Fruit fly (Drosophila melanogaster) whole organism, pupa: ENCODE results near the gene Rbp6.

ENCODE experiments used
- CG10348 ChIP-seq: fragments of 200-800 bp; sonication (Bioruptor generic); IDR thresholded peaks from 2 replicates; pipeline ENCODE4 v1.3.6; 2022; ENCODE audit warnings: missing biosample characterization, missing genetic modification characterization
- CG12605 ChIP-seq: fragments of 200-800 bp; sonication (Bioruptor generic); IDR thresholded peaks from 2 replicates; pipeline ENCODE4 v1.3.6; 2022; ENCODE audit warnings: missing biosample characterization, missing genetic modification characterization
- CG13204 ChIP-seq: fragments of 200-800 bp; sonication (Bioruptor generic); optimal IDR thresholded peaks from 2 replicates; lab custom pipeline; 2018; ENCODE audit warnings: missing biosample characterization, mild to moderate bottlenecking, missing genetic modification characterization, moderate library complexity
- CG14655 ChIP-seq: fragments of 200-800 bp; sonication (Bioruptor generic); optimal IDR thresholded peaks from 3 replicates; lab custom pipeline; 2017; ENCODE audit warnings: mild to moderate bottlenecking, missing biosample characterization, missing genetic modification reagents, missing genetic modification characterization
- CG15710 ChIP-seq: fragments of 200-800 bp; sonication (Bioruptor generic); optimal IDR thresholded peaks from 2 replicates; lab custom pipeline; 2018; ENCODE audit warnings: missing biosample characterization, mild to moderate bottlenecking, missing genetic modification characterization, moderate library complexity
- CG17806 ChIP-seq: fragments of 200-800 bp; sonication (Bioruptor generic); optimal IDR thresholded peaks from 2 replicates; lab custom pipeline; 2018; ENCODE audit warnings: missing biosample characterization, mild to moderate bottlenecking, missing genetic modification characterization, moderate library complexity
- CG32121 ChIP-seq: fragments of 200-800 bp; sonication (Bioruptor generic); IDR thresholded peaks from 2 replicates; pipeline ENCODE4 v1.3.6; 2022; ENCODE audit warnings: missing biosample characterization, missing genetic modification characterization
- CG34367 ChIP-seq: fragments of 200-800 bp; sonication (Bioruptor generic); optimal IDR thresholded peaks from 2 replicates; lab custom pipeline; 2018; ENCODE audit warnings: missing biosample characterization, mild to moderate bottlenecking, missing genetic modification characterization
- CG4496 ChIP-seq: fragments of 200-800 bp; sonication (Bioruptor generic); IDR thresholded peaks from 3 replicates; pipeline ENCODE4 v1.3.6; 2022; ENCODE audit warnings: missing biosample characterization, missing genetic modification characterization
- CG8159 ChIP-seq: fragments of 200-800 bp; sonication (Bioruptor generic); optimal IDR thresholded peaks from 3 replicates; lab custom pipeline; 2018; ENCODE audit warnings: missing biosample characterization, mild to moderate bottlenecking, missing genetic modification characterization, moderate library complexity
- CG8301 ChIP-seq: fragments of 200-800 bp; sonication (Bioruptor generic); optimal IDR thresholded peaks from 2 replicates; lab custom pipeline; 2018; ENCODE audit warnings: missing biosample characterization, mild to moderate bottlenecking, missing genetic modification characterization
- CG9948 ChIP-seq: fragments of 200-800 bp; sonication (Bioruptor generic); optimal IDR thresholded peaks from 2 replicates; lab custom pipeline; 2018; ENCODE audit warnings: missing biosample characterization, mild to moderate bottlenecking, missing genetic modification characterization, moderate library complexity
- D1 ChIP-seq: fragments of 200-800 bp; sonication (Bioruptor generic); optimal IDR thresholded peaks from 2 replicates; lab custom pipeline; 2018; ENCODE audit warnings: missing biosample characterization, mild to moderate bottlenecking, missing genetic modification characterization, moderate library complexity
- EcR ChIP-seq: fragments of 200-800 bp; sonication (Bioruptor generic); optimal IDR thresholded peaks from 3 replicates; lab custom pipeline; 2019; ENCODE audit warnings: missing biosample characterization, missing genetic modification characterization, mild to moderate bottlenecking, moderate library complexity, missing genetic modification reagents
- Ets98B ChIP-seq: fragments of 200-800 bp; sonication (Bioruptor generic); IDR thresholded peaks from 2 replicates; pipeline ENCODE4 v1.3.6; 2022; ENCODE audit warnings: missing biosample characterization, missing genetic modification characterization
- Pif1A ChIP-seq: fragments of 200-800 bp; sonication (Bioruptor generic); optimal IDR thresholded peaks from 3 replicates; lab custom pipeline; 2016; ENCODE audit warnings: missing biosample characterization, missing genetic modification characterization
- Pif1B ChIP-seq: fragments of 200-800 bp; sonication (Bioruptor generic); optimal IDR thresholded peaks from 3 replicates; lab custom pipeline; 2016; ENCODE audit warnings: missing biosample characterization, missing genetic modification characterization
- Snoo ChIP-seq: fragments of 200-800 bp; sonication (Bioruptor generic); optimal IDR thresholded peaks from 3 replicates; lab custom pipeline; 2017; ENCODE audit warnings: missing biosample characterization, mild to moderate bottlenecking, missing genetic modification characterization, inconsistent platforms
- fd96Ca ChIP-seq: fragments of 200-800 bp; sonication (Bioruptor generic); IDR thresholded peaks from 3 replicates; pipeline ENCODE4 v1.3.6; 2022; ENCODE audit warnings: missing biosample characterization, missing genetic modification characterization
- gl ChIP-seq: fragments of 200-800 bp; sonication (Bioruptor generic); optimal IDR thresholded peaks from 2 replicates; lab custom pipeline; 2018; ENCODE audit warnings: missing biosample characterization, mild to moderate bottlenecking, missing genetic modification characterization
- rn ChIP-seq: fragments of 200-800 bp; sonication (Bioruptor generic); IDR thresholded peaks from 2 replicates; pipeline ENCODE4 v1.3.6; 2022; ENCODE audit warnings: missing biosample characterization, missing genetic modification characterization

Gene Rbp6

dm6 chr3L:17242078-17242613, 4.1 kb upstream of the Rbp6 start, which contains the start of gene Afg3l2:
TSS of gene Afg3l2 (minus strand) at chr3L:17242128.
- TF ChIP-seq fd96Ca (GFP tag; lab: Robert Waterston, UW) (peak; percentile 72), CG8301 (tag; lab: Kevin White, UChicago) (peak; percentile 77), CG8159 (tag; lab: Kevin White, UChicago) (peak; percentile 79), CG13204 (GFP tag; lab: Kevin White, UChicago) (no peak), Ets98B (GFP tag; lab: Robert Waterston, UW) (peak; percentile 78), D1 (peak; percentile 35), CG9948 (tag; lab: Kevin White, UChicago) (peak; percentile 47), rn (GFP tag; lab: Robert Waterston, UW) (peak; percentile 33; the same call in 1 of the 2 replicates), Pif1B (GFP tag; lab: Kevin White, UChicago) (peak; percentile 55), CG15710 (tag; lab: Kevin White, UChicago) (peak; percentile 47), CG12605 (GFP tag; lab: Robert Waterston, UW) (peak; percentile 33; the same call in 1 of the 2 replicates), gl (tag; lab: Kevin White, UChicago) (no peak), CG34367 (tag; lab: Kevin White, UChicago) (no peak), CG17806 (tag; lab: Kevin White, UChicago) (no peak), CG14655 (GFP tag; lab: Kevin White, UChicago) (peak; percentile 66), EcR (no peak), CG4496 (peak; percentile 85), CG32121 (GFP tag; lab: Robert Waterston, UW) (no peak), CG10348 (GFP tag; lab: Robert Waterston, UW) (no peak), Snoo (tag; lab: Kevin White, UChicago) (no peak), Pif1A (GFP tag; lab: Kevin White, UChicago) (peak; percentile 65)

- TF ChIP-seq Pif1A (GFP tag; lab: Kevin White, UChicago) (no peak), D1 (no peak), CG4496 (no peak), Ets98B (GFP tag; lab: Robert Waterston, UW) (no peak), CG17806 (tag; lab: Kevin White, UChicago) (no peak), CG32121 (GFP tag; lab: Robert Waterston, UW) (no peak), rn (GFP tag; lab: Robert Waterston, UW) (no peak), CG13204 (GFP tag; lab: Kevin White, UChicago) (no peak)
- TF ChIP-seq, all 21 proteins: peak for 0
These were observed 1.0 kb downstream of the Rbp6 start for dm6 chr3L:17237003-17237402.

dm6 chr3L:17226330-17226729, 11.7 kb downstream of the Rbp6 start:
- TF ChIP-seq CG8159 (tag; lab: Kevin White, UChicago) (peak; percentile 66), Ets98B (GFP tag; lab: Robert Waterston, UW) (no peak), CG8301 (tag; lab: Kevin White, UChicago) (peak; percentile 32), fd96Ca (GFP tag; lab: Robert Waterston, UW) (0 out of 3 replicates have a peak, but pooled peaks have one; percentile 14), CG14655 (GFP tag; lab: Kevin White, UChicago) (peak; percentile 45), CG17806 (tag; lab: Kevin White, UChicago) (no peak), CG4496 (0 out of 3 replicates have a peak, but pooled peaks have one; percentile 36)

- TF ChIP-seq CG8159 (tag; lab: Kevin White, UChicago) = peak; percentile 4
- TF ChIP-seq CG14655 (GFP tag; lab: Kevin White, UChicago) = peak; percentile 54
- TF ChIP-seq CG9948 (tag; lab: Kevin White, UChicago) = no peak
- peak; percentile 28 for TF ChIP-seq CG8301 (tag; lab: Kevin White, UChicago)
- TF ChIP-seq, all 21 proteins: peak for 3
These were observed 18.7 kb downstream of the Rbp6 start for dm6 chr3L:17219299-17219698.

dm6 chr3L:17216263-17216662, 21.7 kb downstream of the Rbp6 start:
- TF ChIP-seq CG13204 (GFP tag; lab: Kevin White, UChicago) (peak; percentile 14), CG32121 (GFP tag; lab: Robert Waterston, UW) (no peak), CG34367 (tag; lab: Kevin White, UChicago) (peak; percentile 31), Ets98B (GFP tag; lab: Robert Waterston, UW) (no peak), CG10348 (GFP tag; lab: Robert Waterston, UW) (no peak), EcR (no peak), CG8159 (tag; lab: Kevin White, UChicago) (peak; percentile 60), CG4496 (no peak), CG14655 (GFP tag; lab: Kevin White, UChicago) (peak; percentile 19), CG15710 (tag; lab: Kevin White, UChicago) (peak; percentile 58), D1 (no peak), Pif1B (GFP tag; lab: Kevin White, UChicago) (no peak), CG12605 (GFP tag; lab: Robert Waterston, UW) (no peak), CG9948 (tag; lab: Kevin White, UChicago) (peak; percentile 36), CG8301 (tag; lab: Kevin White, UChicago) (peak; percentile 43), gl (tag; lab: Kevin White, UChicago) (no peak), Snoo (tag; lab: Kevin White, UChicago) (no peak), rn (GFP tag; lab: Robert Waterston, UW) (no peak), fd96Ca (GFP tag; lab: Robert Waterston, UW) (no peak), Pif1A (GFP tag; lab: Kevin White, UChicago) (peak; percentile 9), CG17806 (tag; lab: Kevin White, UChicago) (peak; percentile 16)
